Worm (Caenorhabditis elegans) whole organism, L4 larva: ENCODE data around the gene F46F2.3.

Experiments
- D1046.2 ChIP-seq: fragments of 200-800 bp; sonication (Bioruptor generic); IDR thresholded peaks from 2 replicates; pipeline ENCODE4 v1.3.6; 2022; ENCODE audit warnings: missing genetic modification characterization, missing compliant biosample characterization
- F49E8.2 ChIP-seq: sonication (generic microtip); optimal IDR thresholded peaks from 2 replicates; lab custom pipeline; 2016; ENCODE audit warnings: missing compliant biosample characterization, mild to moderate bottlenecking, missing genetic modification characterization, borderline replicate concordance
- T20F7.1 ChIP-seq: fragments of 200-800 bp; sonication (Bioruptor generic); optimal IDR thresholded peaks from 2 replicates; lab custom pipeline; 2018; ENCODE audit warnings: mild to moderate bottlenecking, missing genetic modification characterization, missing compliant biosample characterization
- Y48G9A.11 ChIP-seq: fragments of 200-800 bp; sonication (Bioruptor generic); IDR thresholded peaks from 2 replicates; pipeline ENCODE4 v1.3.6; 2022; ENCODE audit warnings: missing genetic modification reagents, missing genetic modification characterization, missing compliant biosample characterization
- Y5F2A.4 ChIP-seq: fragments of 200-800 bp; sonication (Bioruptor generic); optimal IDR thresholded peaks from 2 replicates; lab custom pipeline; 2018; ENCODE audit warnings: mild to moderate bottlenecking, missing genetic modification characterization, missing compliant biosample characterization
- Y75B8A.6 ChIP-seq: fragments of 200-800 bp; sonication (Bioruptor generic); IDR thresholded peaks from 2 replicates; pipeline ENCODE4 v1.3.6; 2022; ENCODE audit warnings: missing genetic modification reagents, missing genetic modification characterization, missing compliant biosample characterization
- ZK337.2 ChIP-seq: fragments of 200-800 bp; sonication (Bioruptor generic); IDR thresholded peaks from 2 replicates; pipeline ENCODE4 v1.3.6; 2022; ENCODE audit warnings: missing genetic modification reagents, missing genetic modification characterization, missing compliant biosample characterization
- ZK546.5 ChIP-seq, 2 experiments: sonication (generic microtip); optimal IDR thresholded peaks; 2 replicates each; lab custom pipeline; 2017; ENCODE audit warnings: missing biosample characterization in 2 of 2, missing genetic modification characterization in 2 of 2
- aha-1 ChIP-seq: fragments of 150-350 bp; peaks from one replicate; lab custom pipeline; 2014; ENCODE audit warnings: missing biosample characterization, missing genetic modification characterization
- aly-2 ChIP-seq: sonication (generic microtip); optimal IDR thresholded peaks from 2 replicates; lab custom pipeline; 2018; ENCODE audit warnings: missing biosample characterization, missing genetic modification characterization
- arid-1 ChIP-seq: fragments of 200-800 bp; sonication (Bioruptor generic); conservative IDR thresholded peaks from 2 replicates; pipeline ENCODE4 v1.3.6; 2022; ENCODE audit warnings: missing genetic modification reagents, missing genetic modification characterization, missing compliant biosample characterization
- attf-4 ChIP-seq: sonication (generic microtip); optimal IDR thresholded peaks from 3 replicates; lab custom pipeline; 2017; ENCODE audit warnings: missing biosample characterization, missing genetic modification characterization
- ceh-32 ChIP-seq: sonication (generic microtip); optimal IDR thresholded peaks from 2 replicates; lab custom pipeline; 2016; ENCODE audit warnings: mild to moderate bottlenecking, missing genetic modification characterization, missing compliant biosample characterization; ENCODE audit not compliant: poor library complexity
- ceh-44 ChIP-seq: fragments of 200-800 bp; sonication (Bioruptor generic); IDR thresholded peaks from 2 replicates; pipeline ENCODE4 v1.3.6; 2022; ENCODE audit warnings: missing genetic modification reagents, missing genetic modification characterization, missing compliant biosample characterization
- ceh-82 ChIP-seq: sonication (generic microtip); optimal IDR thresholded peaks from 2 replicates; lab custom pipeline; 2017; ENCODE audit warnings: missing biosample characterization, missing genetic modification characterization
- daf-19 ChIP-seq: fragments of 200-800 bp; sonication (Bioruptor generic); conservative IDR thresholded peaks from 2 replicates; pipeline ENCODE4 v1.3.6; 2022; ENCODE audit warnings: missing genetic modification characterization, missing compliant biosample characterization
- dmd-8 ChIP-seq: fragments of 200-800 bp; sonication (Bioruptor generic); IDR thresholded peaks from 2 replicates; pipeline ENCODE4 v1.3.6; 2022; ENCODE audit warnings: missing genetic modification characterization, missing compliant biosample characterization
- dmd-9 ChIP-seq: fragments of 200-800 bp; sonication (Bioruptor generic); IDR thresholded peaks from 2 replicates; pipeline ENCODE4 v1.3.6; 2022; ENCODE audit warnings: missing genetic modification reagents, missing genetic modification characterization, missing compliant biosample characterization
- duxl-1 ChIP-seq: sonication (generic microtip); optimal IDR thresholded peaks from 2 replicates; lab custom pipeline; 2016; ENCODE audit warnings: mild to moderate bottlenecking, missing genetic modification characterization, moderate library complexity, missing compliant biosample characterization; ENCODE audit not compliant: poor library complexity
- dve-1 ChIP-seq: sonication (generic microtip); optimal IDR thresholded peaks from 2 replicates; lab custom pipeline; 2017; ENCODE audit warnings: antibody characterized with exemption, mild to moderate bottlenecking, missing genetic modification characterization, missing compliant biosample characterization; ENCODE audit not compliant: insufficient read depth
- egl-27 ChIP-seq: sonication (generic microtip); optimal IDR thresholded peaks from 3 replicates; lab custom pipeline; 2017; ENCODE audit warnings: missing biosample characterization, missing genetic modification reagents, missing genetic modification characterization
- gei-8 ChIP-seq: fragments of 200-800 bp; sonication (Bioruptor generic); optimal IDR thresholded peaks from 2 replicates; lab custom pipeline; 2018; ENCODE audit warnings: mild to moderate bottlenecking, missing genetic modification characterization, missing compliant biosample characterization
- hlh-11 ChIP-seq: fragments of 200-800 bp; sonication (Bioruptor generic); optimal IDR thresholded peaks from 2 replicates; lab custom pipeline; 2018; ENCODE audit warnings: mild to moderate bottlenecking, missing genetic modification characterization, missing compliant biosample characterization
- hlh-30 ChIP-seq: sonication (generic microtip); optimal IDR thresholded peaks from 2 replicates; lab custom pipeline; 2017; ENCODE audit warnings: antibody characterized with exemption, mild to moderate bottlenecking, missing genetic modification characterization, missing compliant biosample characterization; ENCODE audit not compliant: insufficient read depth
- hmg-1.1 ChIP-seq: fragments of 200-800 bp; sonication (Bioruptor generic); IDR thresholded peaks from 2 replicates; pipeline ENCODE4 v1.3.6; 2022; ENCODE audit warnings: missing genetic modification reagents, missing genetic modification characterization, missing compliant biosample characterization
- lin-1 ChIP-seq: fragments of 200-800 bp; sonication (Bioruptor generic); IDR thresholded peaks from 2 replicates; pipeline ENCODE4 v1.3.6; 2022; ENCODE audit warnings: missing genetic modification reagents, missing genetic modification characterization, missing compliant biosample characterization
- lin-29 ChIP-seq: fragments of 200-800 bp; sonication (Bioruptor generic); IDR thresholded peaks from 2 replicates; pipeline ENCODE4 v1.3.6; 2022; ENCODE audit warnings: missing genetic modification reagents, missing genetic modification characterization, missing compliant biosample characterization
- lin-39 ChIP-seq: fragments of 150-350 bp; optimal IDR thresholded peaks from 2 replicates; lab custom pipeline; 2014; ENCODE audit warnings: missing biosample characterization, missing genetic modification reagents, missing genetic modification characterization
- lsy-2 ChIP-seq, 2 experiments: fragments of 150-350 bp in 1 of 2; sonication (generic microtip) in 1 of 2; optimal IDR thresholded peaks; 2 replicates each; lab custom pipeline; 2014 to 2017; ENCODE audit warnings: missing biosample characterization in 2 of 2, missing genetic modification characterization in 2 of 2
- madf-5 ChIP-seq, 2 experiments: fragments of 200-800 bp; sonication (Bioruptor generic); IDR thresholded peaks; 2 replicates each; pipeline ENCODE4 v1.3.6; 2022; ENCODE audit warnings: missing compliant biosample characterization in 2 of 2, missing genetic modification characterization in 2 of 2
- mdl-1 ChIP-seq, 2 experiments: fragments of 150-350 bp in 1 of 2; sonication (generic microtip) in 1 of 2; optimal IDR thresholded peaks; 2 replicates each; lab custom pipeline; 2014 to 2017; ENCODE audit warnings: missing biosample characterization in 2 of 2, missing genetic modification characterization in 2 of 2
- mep-1 ChIP-seq: fragments of 150-350 bp; sonication (generic microtip); optimal IDR thresholded peaks from 3 replicates; lab custom pipeline; 2014; ENCODE audit warnings: missing biosample characterization, missing genetic modification characterization
- mes-2 ChIP-seq: sonication (generic microtip); optimal IDR thresholded peaks from 2 replicates; lab custom pipeline; 2016; ENCODE audit warnings: missing genotype, mild to moderate bottlenecking, missing genetic modification characterization, missing compliant biosample characterization; ENCODE audit not compliant: poor library complexity, severe bottlenecking
- mxl-3 ChIP-seq: fragments of 200-800 bp; sonication (Bioruptor generic); optimal IDR thresholded peaks from 2 replicates; lab custom pipeline; 2018; ENCODE audit warnings: mild to moderate bottlenecking, missing genetic modification characterization, missing compliant biosample characterization
- nhr-10 ChIP-seq: fragments of 150-350 bp; optimal IDR thresholded peaks from 2 replicates; lab custom pipeline; 2014; ENCODE audit warnings: missing biosample characterization, missing genetic modification characterization
- nhr-11 ChIP-seq: fragments of 150-350 bp; optimal IDR thresholded peaks from 2 replicates; lab custom pipeline; 2014; ENCODE audit warnings: missing biosample characterization, missing genetic modification characterization
- nhr-25 ChIP-seq: sonication (generic microtip); optimal IDR thresholded peaks from 2 replicates; lab custom pipeline; 2017; ENCODE audit warnings: missing genetic modification characterization, mild to moderate bottlenecking, missing compliant biosample characterization, antibody characterized with exemption, moderate library complexity, borderline replicate concordance; ENCODE audit not compliant: insufficient read depth
- nhr-28 ChIP-seq: fragments of 150-350 bp; optimal IDR thresholded peaks from 2 replicates; lab custom pipeline; 2014; ENCODE audit warnings: missing biosample characterization, missing genetic modification characterization
- nhr-41 ChIP-seq: fragments of 200-800 bp; sonication (Bioruptor generic); IDR thresholded peaks from 2 replicates; pipeline ENCODE4 v1.3.6; 2022; ENCODE audit warnings: missing genetic modification reagents, missing genetic modification characterization, missing compliant biosample characterization
- nhr-42 ChIP-seq: fragments of 200-800 bp; sonication (Bioruptor generic); IDR thresholded peaks from 2 replicates; pipeline ENCODE4 v1.3.6; 2022; ENCODE audit warnings: missing genetic modification characterization, missing compliant biosample characterization
- nhr-6 ChIP-seq: fragments of 150-350 bp; optimal IDR thresholded peaks from 2 replicates; lab custom pipeline; 2014; ENCODE audit warnings: missing biosample characterization, missing genetic modification characterization
- nhr-77 ChIP-seq: fragments of 150-350 bp; optimal IDR thresholded peaks from 2 replicates; lab custom pipeline; 2014; ENCODE audit warnings: missing biosample characterization, missing genetic modification characterization
- php-3 ChIP-seq: fragments of 200-800 bp; sonication (Bioruptor generic); IDR thresholded peaks from 2 replicates; pipeline ENCODE4 v1.3.6; 2022; ENCODE audit warnings: missing genetic modification reagents, missing genetic modification characterization, missing compliant biosample characterization
- skn-1 ChIP-seq: fragments of 150-350 bp; optimal IDR thresholded peaks from 2 replicates; lab custom pipeline; 2014; ENCODE audit warnings: missing biosample characterization, missing genetic modification characterization
- snpc-1.2 ChIP-seq: fragments of 200-800 bp; sonication (Bioruptor generic); IDR thresholded peaks from 2 replicates; pipeline ENCODE4 v1.3.6; 2022; ENCODE audit warnings: missing genetic modification reagents, missing genetic modification characterization, missing compliant biosample characterization
- tag-97 ChIP-seq: fragments of 200-800 bp; sonication (Bioruptor generic); IDR thresholded peaks from 2 replicates; pipeline ENCODE4 v1.3.6; 2022; ENCODE audit warnings: missing genetic modification characterization, missing compliant biosample characterization
- unc-62 ChIP-seq, 3 experiments: fragments of 150-350 bp in 1 of 3; sonication (generic microtip); optimal IDR thresholded peaks in 2 of 3; peaks in 1 of 3; 1 replicate in 1 of 3; 2 replicates in 2 of 3; lab custom pipeline; 2014 to 2017; ENCODE audit warnings: missing biosample characterization in 3 of 3, missing genetic modification characterization in 3 of 3, missing genetic modification reagents in 3 of 3, missing genotype in 1 of 3
- zfp-3 ChIP-seq: fragments of 200-800 bp; sonication (Bioruptor generic); conservative IDR thresholded peaks from 2 replicates; pipeline ENCODE4 v1.3.6; 2022; ENCODE audit warnings: missing genetic modification reagents, missing genetic modification characterization, missing compliant biosample characterization
- zip-11 ChIP-seq: fragments of 200-800 bp; sonication (Bioruptor generic); IDR thresholded peaks from 2 replicates; pipeline ENCODE4 v1.3.6; 2022; ENCODE audit warnings: missing genetic modification characterization, missing compliant biosample characterization
- ztf-11 ChIP-seq: fragments of 150-350 bp; optimal IDR thresholded peaks from 2 replicates; lab custom pipeline; 2014; ENCODE audit warnings: missing biosample characterization, missing genetic modification characterization
- ztf-7 ChIP-seq: fragments of 150-350 bp; optimal IDR thresholded peaks from 2 replicates; lab custom pipeline; 2014; ENCODE audit warnings: missing biosample characterization, missing genetic modification characterization

The F46F2.3 gene

ce11 chrX:15281248-15281647, 21.2 kb upstream of the F46F2.3 start:
- TF ChIP-seq duxl-1 (tag; lab: Kevin White, UChicago) (no peak), mdl-1 (tag; optimal IDR thresholded peaks at IDR 0.05; lab: Kevin White, UChicago) (peak in 1 of 2 experiments; percentile 59), Y75B8A.6 (GFP tag; lab: Robert Waterston, UW) (no peak), aly-2 (tag; lab: Kevin White, UChicago) (no peak), nhr-10 (no peak), attf-4 (tag; lab: Kevin White, UChicago) (no peak), gei-8 (GFP tag; lab: Kevin White, UChicago) (no peak), lin-1 (no peak), D1046.2 (GFP tag; lab: Robert Waterston, UW) (no peak), ztf-11 (tag; lab: Kevin White, UChicago) (no peak), lin-29 (GFP tag; lab: Robert Waterston, UW) (no peak), mxl-3 (peak; percentile 42), lin-39 (tag; lab: Kevin White, UChicago) (no peak), unc-62 (GFP tag; optimal IDR thresholded peaks at IDR 0.05 in 1 of 2; lab: Kevin White, UChicago) (peak in 1 of 2 experiments; percentile 97), unc-62 (tag; optimal IDR thresholded peaks at IDR 0.05; lab: Kevin White, UChicago) (no peak), ceh-44 (GFP tag; lab: Robert Waterston, UW) (no peak), ZK546.5 (tag; optimal IDR thresholded peaks at IDR 0.05; lab: Kevin White, UChicago) (no peak), mes-2 (tag; lab: Kevin White, UChicago) (peak; percentile 26), php-3 (GFP tag; lab: Robert Waterston, UW) (no peak), dmd-8 (GFP tag; lab: Robert Waterston, UW) (no peak), ztf-7 (peak; percentile 39), lsy-2 (tag; optimal IDR thresholded peaks at IDR 0.05; lab: Kevin White, UChicago) (peak in 1 of 2 experiments; percentile 24), zip-11 (no peak), zfp-3 (GFP tag; lab: Robert Waterston, UW) (no peak), arid-1 (GFP tag; lab: Robert Waterston, UW) (no peak), nhr-11 (tag; lab: Kevin White, UChicago) (peak; percentile 9), ZK337.2 (GFP tag; lab: Robert Waterston, UW) (no peak), madf-5 (GFP tag; IDR thresholded peaks at IDR 0.05; lab: Robert Waterston, UW) (no peak), snpc-1.2 (GFP tag; lab: Robert Waterston, UW) (no peak), hmg-1.1 (GFP tag; lab: Robert Waterston, UW) (0 out of 2 replicates have a peak, but pooled peaks have one; percentile 25), hlh-11 (tag; lab: Kevin White, UChicago) (peak; percentile 61), Y5F2A.4 (GFP tag; lab: Kevin White, UChicago) (no peak), egl-27 (no peak), dmd-9 (GFP tag; lab: Robert Waterston, UW) (no peak), skn-1 (tag; lab: Kevin White, UChicago) (no peak), nhr-42 (GFP tag; lab: Robert Waterston, UW) (no peak), nhr-28 (tag; lab: Kevin White, UChicago) (peak; percentile 25), nhr-25 (tag; lab: Kevin White, UChicago) (peak; percentile 1), T20F7.1 (GFP tag; lab: Kevin White, UChicago) (no peak), hlh-30 (tag; lab: Kevin White, UChicago) (peak; percentile 64), Y48G9A.11 (GFP tag; lab: Robert Waterston, UW) (no peak), tag-97 (no peak), ceh-82 (tag; lab: Kevin White, UChicago) (no peak), nhr-41 (GFP tag; lab: Robert Waterston, UW) (no peak), mep-1 (tag; lab: Kevin White, UChicago) (peak; percentile 61), ceh-32 (tag; lab: Kevin White, UChicago) (no peak), dve-1 (tag; lab: Kevin White, UChicago) (peak; percentile 43), daf-19 (GFP tag; lab: Robert Waterston, UW) (no peak), nhr-6 (tag; lab: Kevin White, UChicago) (peak; percentile 41), nhr-77 (tag; lab: Kevin White, UChicago) (no peak), F49E8.2 (no peak), aha-1 (tag; lab: Kevin White, UChicago) (peak; percentile 28)
